Worm (Caenorhabditis elegans) whole organism, young adult: Measurements from ENCODE around the gene D1005.5.

ENCODE experiments used
- B0261.1 ChIP-seq: sonication (generic microtip); optimal IDR thresholded peaks from 2 replicates; lab custom pipeline; 2016; ENCODE audit warnings: mild to moderate bottlenecking, missing genetic modification characterization, moderate library complexity, missing compliant biosample characterization
- B0336.3 ChIP-seq: fragments of 200-800 bp; sonication (Bioruptor generic); IDR thresholded peaks from 2 replicates; pipeline ENCODE4 v1.3.6; 2022; ENCODE audit warnings: missing genetic modification characterization, missing compliant biosample characterization
- F39B2.1 ChIP-seq: fragments of 200-800 bp; sonication (Bioruptor generic); IDR thresholded peaks from 2 replicates; pipeline ENCODE4 v1.3.6; 2022; ENCODE audit warnings: missing genetic modification reagents, missing genetic modification characterization, missing compliant biosample characterization
- K12H6.12 ChIP-seq: fragments of 200-800 bp; sonication (Bioruptor generic); optimal IDR thresholded peaks from 2 replicates; lab custom pipeline; 2018; ENCODE audit warnings: mild to moderate bottlenecking, missing genetic modification characterization, missing compliant biosample characterization
- Y56A3A.18 ChIP-seq: fragments of 200-800 bp; sonication (Bioruptor generic); IDR thresholded peaks from 2 replicates; pipeline ENCODE4 v1.3.6; 2022; ENCODE audit warnings: missing genetic modification reagents, missing genetic modification characterization, missing compliant biosample characterization
- akir-1 ChIP-seq: fragments of 200-800 bp; sonication (Bioruptor generic); optimal IDR thresholded peaks from 2 replicates; lab custom pipeline; 2018; ENCODE audit warnings: mild to moderate bottlenecking, missing genetic modification characterization, moderate library complexity, missing compliant biosample characterization
- athp-1 ChIP-seq: sonication (generic microtip); optimal IDR thresholded peaks from 2 replicates; lab custom pipeline; 2017; ENCODE audit warnings: mild to moderate bottlenecking, missing genetic modification characterization, missing compliant biosample characterization
- cebp-1 ChIP-seq, 2 experiments: fragments of 200-800 bp in 1 of 2; sonication (Bioruptor generic) in 1 of 2; sonication (generic microtip) in 1 of 2; IDR thresholded peaks in 1 of 2; optimal IDR thresholded peaks in 1 of 2; 2 replicates each; pipeline versions ENCODE4 v1.3.6 to Lab custom; 2017 to 2022; ENCODE audit warnings: missing compliant biosample characterization in 2 of 2, missing genetic modification characterization in 2 of 2, mild to moderate bottlenecking in 1 of 2, missing genetic modification reagents in 1 of 2, moderate library complexity in 1 of 2
- ceh-100 ChIP-seq: fragments of 200-800 bp; sonication (Bioruptor generic); IDR thresholded peaks from 2 replicates; pipeline ENCODE4 v1.3.6; 2022; ENCODE audit warnings: missing genetic modification reagents, missing genetic modification characterization, missing compliant biosample characterization
- ceh-40 ChIP-seq: fragments of 200-800 bp; sonication (Bioruptor generic); IDR thresholded peaks from 2 replicates; pipeline ENCODE4 v1.3.6; 2022; ENCODE audit warnings: missing genetic modification characterization, missing compliant biosample characterization
- ceh-79 ChIP-seq: sonication (generic microtip); optimal IDR thresholded peaks from 2 replicates; lab custom pipeline; 2017; ENCODE audit warnings: mild to moderate bottlenecking, missing genetic modification characterization, missing compliant biosample characterization
- chd-7 ChIP-seq: sonication (generic microtip); optimal IDR thresholded peaks from 2 replicates; lab custom pipeline; 2016; ENCODE audit warnings: mild to moderate bottlenecking, missing genetic modification characterization, moderate library complexity, missing compliant biosample characterization
- die-1 ChIP-seq: sonication (generic microtip); optimal IDR thresholded peaks from 2 replicates; lab custom pipeline; 2016; ENCODE audit warnings: missing genotype, mild to moderate bottlenecking, missing genetic modification characterization, missing compliant biosample characterization
- dox-1 ChIP-seq: fragments of 200-800 bp; sonication (Bioruptor generic); IDR thresholded peaks from 2 replicates; pipeline ENCODE4 v1.3.6; 2022; ENCODE audit warnings: missing genetic modification reagents, missing genetic modification characterization, missing compliant biosample characterization
- dpff-1 ChIP-seq: sonication (generic microtip); optimal IDR thresholded peaks from 2 replicates; lab custom pipeline; 2017; ENCODE audit warnings: mild to moderate bottlenecking, missing genetic modification characterization, missing compliant biosample characterization
- gei-17 ChIP-seq: fragments of 200-800 bp; sonication (Bioruptor generic); optimal IDR thresholded peaks from 2 replicates; lab custom pipeline; 2018; ENCODE audit warnings: mild to moderate bottlenecking, missing genetic modification characterization, missing compliant biosample characterization
- lin-26 ChIP-seq: fragments of 200-800 bp; sonication (Bioruptor generic); IDR thresholded peaks from 2 replicates; pipeline ENCODE4 v1.3.6; 2022; ENCODE audit warnings: missing genetic modification reagents, missing genetic modification characterization, missing compliant biosample characterization
- lin-35 ChIP-seq, 3 experiments: fragments of 150-350 bp in 2 of 3; sonication (generic microtip) in 1 of 3; optimal IDR thresholded peaks; 2 replicates each; lab custom pipeline; 2014 to 2018; ENCODE audit warnings: missing biosample characterization in 3 of 3, missing genetic modification characterization in 3 of 3, missing genetic modification reagents in 3 of 3
- lin-40 ChIP-seq: sonication (generic microtip); optimal IDR thresholded peaks from 2 replicates; lab custom pipeline; 2016; ENCODE audit warnings: missing genetic modification characterization, mild to moderate bottlenecking, missing compliant biosample characterization, missing genotype, missing genetic modification reagents
- lin-54 ChIP-seq: fragments of 200-800 bp; sonication (Bioruptor generic); optimal IDR thresholded peaks from 2 replicates; lab custom pipeline; 2018; ENCODE audit warnings: mild to moderate bottlenecking, missing genetic modification characterization, missing compliant biosample characterization
- madf-10 ChIP-seq: sonication (generic microtip); optimal IDR thresholded peaks from 2 replicates; lab custom pipeline; 2016; ENCODE audit warnings: mild to moderate bottlenecking, missing genetic modification characterization, missing compliant biosample characterization
- madf-3 ChIP-seq: fragments of 200-800 bp; sonication (Bioruptor generic); IDR thresholded peaks from 2 replicates; pipeline ENCODE4 v1.3.6; 2022; ENCODE audit warnings: missing genetic modification reagents, missing genetic modification characterization, missing compliant biosample characterization
- nhr-80 ChIP-seq: sonication (generic microtip); optimal IDR thresholded peaks from 2 replicates; lab custom pipeline; 2016; ENCODE audit warnings: missing genetic modification characterization, missing compliant biosample characterization
- rpc-1 ChIP-seq, 2 experiments: fragments of 150-350 bp in 1 of 2; sonication (generic microtip) in 1 of 2; optimal IDR thresholded peaks; 2 replicates each; lab custom pipeline; 2014 to 2018; ENCODE audit warnings: missing biosample characterization in 1 of 2, missing genetic modification characterization in 1 of 2, missing genetic modification reagents in 1 of 2, missing genotype in 1 of 2
- sdz-38 ChIP-seq: sonication (generic microtip); optimal IDR thresholded peaks from 2 replicates; lab custom pipeline; 2016; ENCODE audit warnings: missing genotype, missing genetic modification characterization, missing compliant biosample characterization
- snpc-1.1 ChIP-seq: sonication (generic microtip); optimal IDR thresholded peaks from 2 replicates; lab custom pipeline; 2017; ENCODE audit warnings: missing genetic modification characterization, mild to moderate bottlenecking, missing compliant biosample characterization, antibody characterized with exemption, moderate library complexity, missing genotype, missing genetic modification reagents; ENCODE audit not compliant: insufficient read depth
- snpc-3.4 ChIP-seq: sonication (generic microtip); optimal IDR thresholded peaks from 2 replicates; lab custom pipeline; 2017; ENCODE audit warnings: missing genetic modification characterization, mild to moderate bottlenecking, missing compliant biosample characterization, antibody characterized with exemption, moderate library complexity, missing genotype, missing genetic modification reagents
- tbp1 ChIP-seq: fragments of 200-800 bp; sonication (Bioruptor generic); optimal IDR thresholded peaks from 2 replicates; lab custom pipeline; 2018; ENCODE audit warnings: mild to moderate bottlenecking, missing genetic modification characterization, missing compliant biosample characterization
- unc-62 ChIP-seq: fragments of 150-350 bp; optimal IDR thresholded peaks from 2 replicates; lab custom pipeline; 2014; ENCODE audit warnings: missing biosample characterization, missing genetic modification reagents, missing genetic modification characterization
- xnd-1 ChIP-seq: sonication (generic microtip); optimal IDR thresholded peaks from 2 replicates; lab custom pipeline; 2016; ENCODE audit warnings: missing genotype, missing genetic modification reagents, missing genetic modification characterization, missing compliant biosample characterization
- zim-3 ChIP-seq: sonication (generic microtip); optimal IDR thresholded peaks from 2 replicates; lab custom pipeline; 2017; ENCODE audit warnings: mild to moderate bottlenecking, missing genetic modification characterization, moderate library complexity, missing compliant biosample characterization
- ztf-22 ChIP-seq: fragments of 200-800 bp; sonication (Bioruptor generic); optimal IDR thresholded peaks from 2 replicates; lab custom pipeline; 2018; ENCODE audit warnings: mild to moderate bottlenecking, missing genetic modification characterization, moderate library complexity, missing compliant biosample characterization
- ztf-25 ChIP-seq: fragments of 200-800 bp; sonication (Bioruptor generic); IDR thresholded peaks from 2 replicates; pipeline ENCODE4 v1.3.6; 2022; ENCODE audit warnings: missing genetic modification reagents, missing genetic modification characterization, missing compliant biosample characterization
- ztf-26 ChIP-seq: sonication (generic microtip); optimal IDR thresholded peaks from 2 replicates; lab custom pipeline; 2017; ENCODE audit warnings: missing genetic modification characterization, missing compliant biosample characterization
- ztf-3 ChIP-seq: fragments of 200-800 bp; sonication (Bioruptor generic); optimal IDR thresholded peaks from 2 replicates; lab custom pipeline; 2018; ENCODE audit warnings: mild to moderate bottlenecking, missing genetic modification characterization, missing compliant biosample characterization

D1005.5 gene

ce11 chrX:1494256-1494655 lies 21.5 kb upstream of the D1005.5 start, which contains the start of gene F09E10.5:
TSS of gene F09E10.5 (minus strand) at chrX:1494356.
- no peak for TF ChIP-seq K12H6.12 (tag; lab: Kevin White, UChicago)
- no peak for TF ChIP-seq chd-7 (tag; lab: Kevin White, UChicago)
- no peak for TF ChIP-seq akir-1 (GFP tag; lab: Kevin White, UChicago)
- TF ChIP-seq ztf-3: no peak
- TF ChIP-seq snpc-1.1 (tag; lab: Kevin White, UChicago): no peak
- no peak for TF ChIP-seq F39B2.1 (GFP tag; lab: Robert Waterston, UW)
- no peak for TF ChIP-seq madf-10
- TF ChIP-seq zim-3 (tag; lab: Kevin White, UChicago): no peak
- no peak for TF ChIP-seq rpc-1 (optimal IDR thresholded peaks at IDR 0.05; lab: Kevin White, UChicago)
- no peak for TF ChIP-seq rpc-1 (tag; optimal IDR thresholded peaks at IDR 0.05; lab: Kevin White, UChicago)
- TF ChIP-seq lin-54: no peak
- TF ChIP-seq madf-3 (GFP tag; lab: Robert Waterston, UW): no peak
- no peak for TF ChIP-seq sdz-38 (tag; lab: Kevin White, UChicago)
- TF ChIP-seq ceh-40 (GFP tag; lab: Robert Waterston, UW): no peak
- TF ChIP-seq ztf-25: no peak
- TF ChIP-seq unc-62 (GFP tag; lab: Kevin White, UChicago): no peak

ce11 chrX:1492174-1492573 lies 19.4 kb upstream of the D1005.5 start:
- TF ChIP-seq lin-40 (tag; lab: Kevin White, UChicago) (peak; percentile 56), cebp-1 (GFP tag; IDR thresholded peaks at IDR 0.05; lab: Robert Waterston, UW) (no peak), cebp-1 (tag; optimal IDR thresholded peaks at IDR 0.05; lab: Kevin White, UChicago) (peak; percentile 31), F39B2.1 (GFP tag; lab: Robert Waterston, UW) (no peak), Y56A3A.18 (0 out of 2 replicates have a peak, but pooled peaks have one; percentile 32), ceh-79 (no peak), gei-17 (GFP tag; lab: Kevin White, UChicago) (peak; percentile 86), lin-35 (GFP tag; optimal IDR thresholded peaks at IDR 0.05; lab: Kevin White, UChicago) (peak in 1 of 3 experiments; percentile 21), dox-1 (peak; percentile 36; the same call in 1 of the 2 replicates), madf-10 (no peak), xnd-1 (tag; lab: Kevin White, UChicago) (no peak), ztf-26 (tag; lab: Kevin White, UChicago) (peak; percentile 48)

- no peak for TF ChIP-seq unc-62 (GFP tag; lab: Kevin White, UChicago)
- no peak for TF ChIP-seq athp-1 (tag; lab: Kevin White, UChicago)
- TF ChIP-seq B0261.1 (tag; lab: Kevin White, UChicago): peak; percentile 53
- peak; percentile 83 for TF ChIP-seq tbp1 (GFP tag; lab: Kevin White, UChicago)
- TF ChIP-seq dpff-1 (tag; lab: Kevin White, UChicago): no peak
- peak; percentile 45; the same call in 1 of the 2 replicates for TF ChIP-seq lin-26 (GFP tag; lab: Robert Waterston, UW)
- TF ChIP-seq snpc-3.4 (tag; lab: Kevin White, UChicago): no peak
- TF ChIP-seq die-1 (tag; lab: Kevin White, UChicago): peak; percentile 15
- TF ChIP-seq ceh-100 (GFP tag; lab: Robert Waterston, UW): no peak
- no peak for TF ChIP-seq B0336.3
- no peak for TF ChIP-seq ztf-22 (GFP tag; lab: Kevin White, UChicago)
- TF ChIP-seq nhr-80 (tag; lab: Kevin White, UChicago): no peak
- TF ChIP-seq rpc-1 (optimal IDR thresholded peaks at IDR 0.05; lab: Kevin White, UChicago): peak; percentile 38
- TF ChIP-seq rpc-1 (tag; optimal IDR thresholded peaks at IDR 0.05; lab: Kevin White, UChicago): peak; percentile 75
- TF ChIP-seq, all 124 proteins: peak for 5
Measured at ce11 chrX:1491036-1491435, 18.3 kb upstream of the D1005.5 start.
